Worm (Caenorhabditis elegans) whole organism, L4 larva: Measurements from ENCODE around the gene B0334.4.

ENCODE experiments used
- F49E8.2 ChIP-seq: sonication (generic microtip); optimal IDR thresholded peaks from 2 replicates; lab custom pipeline; 2016; ENCODE audit warnings: missing compliant biosample characterization, mild to moderate bottlenecking, missing genetic modification characterization, borderline replicate concordance
- R02D3.7 ChIP-seq: fragments of 150-350 bp; sonication (generic microtip); optimal IDR thresholded peaks from 3 replicates; lab custom pipeline; 2014; ENCODE audit warnings: missing biosample characterization, missing genetic modification characterization
- Y48G9A.11 ChIP-seq: fragments of 200-800 bp; sonication (Bioruptor generic); IDR thresholded peaks from 2 replicates; pipeline ENCODE4 v1.3.6; 2022; ENCODE audit warnings: missing genetic modification reagents, missing genetic modification characterization, missing compliant biosample characterization
- aha-1 ChIP-seq: fragments of 150-350 bp; peaks from one replicate; lab custom pipeline; 2014; ENCODE audit warnings: missing biosample characterization, missing genetic modification characterization
- aly-2 ChIP-seq: sonication (generic microtip); optimal IDR thresholded peaks from 2 replicates; lab custom pipeline; 2018; ENCODE audit warnings: missing biosample characterization, missing genetic modification characterization
- attf-4 ChIP-seq: sonication (generic microtip); optimal IDR thresholded peaks from 3 replicates; lab custom pipeline; 2017; ENCODE audit warnings: missing biosample characterization, missing genetic modification characterization
- ceh-20 ChIP-seq: fragments of 200-800 bp; sonication (Bioruptor generic); IDR thresholded peaks from 2 replicates; pipeline ENCODE4 v1.3.6; 2022; ENCODE audit warnings: missing genetic modification reagents, missing genetic modification characterization, missing compliant biosample characterization
- ceh-28 ChIP-seq: fragments of 150-350 bp; optimal IDR thresholded peaks from 2 replicates; lab custom pipeline; 2014; ENCODE audit warnings: missing biosample characterization, missing genetic modification reagents, missing genetic modification characterization
- cey-2 ChIP-seq: sonication (generic microtip); optimal IDR thresholded peaks from 3 replicates; lab custom pipeline; 2017; ENCODE audit warnings: missing genetic modification characterization, mild to moderate bottlenecking, missing compliant biosample characterization, antibody characterized with exemption, borderline replicate concordance; ENCODE audit not compliant: insufficient read depth
- daf-12 ChIP-seq: fragments of 150-350 bp; optimal IDR thresholded peaks from 2 replicates; lab custom pipeline; 2014; ENCODE audit warnings: missing biosample characterization, missing genetic modification reagents, missing genetic modification characterization
- daf-16 ChIP-seq, 3 experiments: sonication (generic microtip); optimal IDR thresholded peaks; 2 replicates each; lab custom pipeline; 2016 to 2017; ENCODE audit warnings: missing genetic modification characterization in 3 of 3, missing genetic modification reagents in 3 of 3, mild to moderate bottlenecking in 2 of 3, missing compliant biosample characterization in 2 of 3, missing biosample characterization in 1 of 3, moderate library complexity in 1 of 3
- dmd-6 ChIP-seq: fragments of 200-800 bp; sonication (Bioruptor generic); IDR thresholded peaks from 2 replicates; pipeline ENCODE4 v1.3.6; 2022; ENCODE audit warnings: missing genetic modification reagents, missing genetic modification characterization, missing compliant biosample characterization
- dpl-1 ChIP-seq: fragments of 150-350 bp; optimal IDR thresholded peaks from 2 replicates; lab custom pipeline; 2014; ENCODE audit warnings: missing biosample characterization, missing genetic modification reagents, missing genetic modification characterization
- dve-1 ChIP-seq: sonication (generic microtip); optimal IDR thresholded peaks from 2 replicates; lab custom pipeline; 2017; ENCODE audit warnings: antibody characterized with exemption, mild to moderate bottlenecking, missing genetic modification characterization, missing compliant biosample characterization; ENCODE audit not compliant: insufficient read depth
- egl-43 ChIP-seq: fragments of 200-800 bp; sonication (Bioruptor generic); IDR thresholded peaks from 2 replicates; pipeline ENCODE4 v1.3.6; 2022; ENCODE audit warnings: missing genetic modification reagents, missing genetic modification characterization, missing compliant biosample characterization
- fos-1 ChIP-seq: fragments of 150-350 bp; optimal IDR thresholded peaks from 2 replicates; lab custom pipeline; 2014; ENCODE audit warnings: missing biosample characterization, missing genetic modification characterization
- hlh-11 ChIP-seq: fragments of 200-800 bp; sonication (Bioruptor generic); optimal IDR thresholded peaks from 2 replicates; lab custom pipeline; 2018; ENCODE audit warnings: mild to moderate bottlenecking, missing genetic modification characterization, missing compliant biosample characterization
- hlh-30 ChIP-seq: sonication (generic microtip); optimal IDR thresholded peaks from 2 replicates; lab custom pipeline; 2017; ENCODE audit warnings: antibody characterized with exemption, mild to moderate bottlenecking, missing genetic modification characterization, missing compliant biosample characterization; ENCODE audit not compliant: insufficient read depth
- lim-7 ChIP-seq: fragments of 200-800 bp; sonication (Bioruptor generic); IDR thresholded peaks from 2 replicates; pipeline ENCODE4 v1.3.6; 2022; ENCODE audit warnings: missing genetic modification characterization, missing compliant biosample characterization
- lin-15B ChIP-seq: fragments of 150-350 bp; sonication (generic microtip); optimal IDR thresholded peaks from 3 replicates; lab custom pipeline; 2014; ENCODE audit warnings: missing biosample characterization, missing genetic modification characterization
- lin-39 ChIP-seq: fragments of 150-350 bp; optimal IDR thresholded peaks from 2 replicates; lab custom pipeline; 2014; ENCODE audit warnings: missing biosample characterization, missing genetic modification reagents, missing genetic modification characterization
- lsy-2 ChIP-seq, 2 experiments: fragments of 150-350 bp in 1 of 2; sonication (generic microtip) in 1 of 2; optimal IDR thresholded peaks; 2 replicates each; lab custom pipeline; 2014 to 2017; ENCODE audit warnings: missing biosample characterization in 2 of 2, missing genetic modification characterization in 2 of 2
- mdt-29 ChIP-seq: fragments of 200-800 bp; sonication (Bioruptor generic); IDR thresholded peaks from 2 replicates; pipeline ENCODE4 v1.3.6; 2022; ENCODE audit warnings: missing genetic modification reagents, missing genetic modification characterization, missing compliant biosample characterization
- mes-2 ChIP-seq: sonication (generic microtip); optimal IDR thresholded peaks from 2 replicates; lab custom pipeline; 2016; ENCODE audit warnings: missing genotype, mild to moderate bottlenecking, missing genetic modification characterization, missing compliant biosample characterization; ENCODE audit not compliant: poor library complexity, severe bottlenecking
- mxl-3 ChIP-seq: fragments of 200-800 bp; sonication (Bioruptor generic); optimal IDR thresholded peaks from 2 replicates; lab custom pipeline; 2018; ENCODE audit warnings: mild to moderate bottlenecking, missing genetic modification characterization, missing compliant biosample characterization
- nhr-11 ChIP-seq: fragments of 150-350 bp; optimal IDR thresholded peaks from 2 replicates; lab custom pipeline; 2014; ENCODE audit warnings: missing biosample characterization, missing genetic modification characterization
- nhr-25 ChIP-seq: sonication (generic microtip); optimal IDR thresholded peaks from 2 replicates; lab custom pipeline; 2017; ENCODE audit warnings: missing genetic modification characterization, mild to moderate bottlenecking, missing compliant biosample characterization, antibody characterized with exemption, moderate library complexity, borderline replicate concordance; ENCODE audit not compliant: insufficient read depth
- nhr-28 ChIP-seq: fragments of 150-350 bp; optimal IDR thresholded peaks from 2 replicates; lab custom pipeline; 2014; ENCODE audit warnings: missing biosample characterization, missing genetic modification characterization
- nhr-48 ChIP-seq: sonication (generic microtip); optimal IDR thresholded peaks from 2 replicates; lab custom pipeline; 2016; ENCODE audit warnings: mild to moderate bottlenecking, missing genetic modification characterization, missing compliant biosample characterization
- pqm-1 ChIP-seq: sonication (generic microtip); optimal IDR thresholded peaks from 2 replicates; lab custom pipeline; 2017; ENCODE audit warnings: missing biosample characterization, missing genetic modification characterization
- sdz-12 ChIP-seq: fragments of 200-800 bp; sonication (Bioruptor generic); optimal IDR thresholded peaks from 2 replicates; lab custom pipeline; 2018; ENCODE audit warnings: mild to moderate bottlenecking, missing genetic modification characterization, missing compliant biosample characterization
- set-16 ChIP-seq: fragments of 200-800 bp; sonication (Bioruptor generic); IDR thresholded peaks from 2 replicates; pipeline ENCODE4 v1.3.6; 2022; ENCODE audit warnings: missing genetic modification reagents, missing genetic modification characterization, missing compliant biosample characterization
- spr-1 ChIP-seq: sonication (generic microtip); optimal IDR thresholded peaks from 2 replicates; lab custom pipeline; 2016; ENCODE audit warnings: mild to moderate bottlenecking, missing genetic modification characterization, missing compliant biosample characterization
- tra-1 ChIP-seq: fragments of 200-800 bp; sonication (Bioruptor generic); IDR thresholded peaks from 2 replicates; pipeline ENCODE4 v1.3.6; 2022; ENCODE audit warnings: missing genetic modification reagents, missing genetic modification characterization, missing compliant biosample characterization
- unc-62 ChIP-seq, 3 experiments: fragments of 150-350 bp in 1 of 3; sonication (generic microtip); optimal IDR thresholded peaks in 2 of 3; peaks in 1 of 3; 1 replicate in 1 of 3; 2 replicates in 2 of 3; lab custom pipeline; 2014 to 2017; ENCODE audit warnings: missing biosample characterization in 3 of 3, missing genetic modification characterization in 3 of 3, missing genetic modification reagents in 3 of 3, missing genotype in 1 of 3

The B0334.4 gene

DNA sequence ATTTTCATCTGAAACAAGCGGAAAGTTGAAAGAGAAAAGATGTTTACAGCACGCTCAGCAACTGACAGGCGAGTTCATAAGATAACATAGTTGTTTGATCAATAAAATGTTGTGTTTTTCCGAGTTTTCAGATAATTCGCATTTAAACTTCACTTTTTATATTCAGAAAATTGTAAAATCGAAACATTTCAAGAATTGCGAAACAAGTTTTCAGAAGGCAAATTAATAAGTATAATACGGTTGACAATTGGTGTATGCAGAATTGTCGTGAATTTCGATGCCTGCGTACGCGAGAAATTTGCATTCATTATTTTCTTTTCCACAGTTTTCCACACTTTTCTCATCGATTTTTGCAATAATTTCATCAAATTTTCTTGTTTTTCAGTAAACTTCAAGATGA is at the start of gene B0334.4, which contains the start of gene ooc-3:
B0334.4 (plus strand) TSS at position 386 of the 400 bp plus-strand sequence.
ooc-3 (minus strand) TSS at position 15 of the 400 bp plus-strand sequence.
- TF ChIP-seq sdz-12 (no peak), lim-7 (GFP tag; lab: Robert Waterston, UW) (no peak), dpl-1 (GFP tag; lab: Kevin White, UChicago) (peak; percentile 42), mes-2 (tag; lab: Kevin White, UChicago) (peak; percentile 26), daf-16 (GFP tag; optimal IDR thresholded peaks at IDR 0.05; lab: Kevin White, UChicago) (no peak), daf-16 (tag; optimal IDR thresholded peaks at IDR 0.05; lab: Kevin White, UChicago) (peak; percentile 64), nhr-25 (tag; lab: Kevin White, UChicago) (no peak), hlh-30 (tag; lab: Kevin White, UChicago) (peak; percentile 7), attf-4 (tag; lab: Kevin White, UChicago) (no peak), tra-1 (GFP tag; lab: Robert Waterston, UW) (no peak), lsy-2 (tag; optimal IDR thresholded peaks at IDR 0.05; lab: Kevin White, UChicago) (peak in 1 of 2 experiments; percentile 94)

DNA sequence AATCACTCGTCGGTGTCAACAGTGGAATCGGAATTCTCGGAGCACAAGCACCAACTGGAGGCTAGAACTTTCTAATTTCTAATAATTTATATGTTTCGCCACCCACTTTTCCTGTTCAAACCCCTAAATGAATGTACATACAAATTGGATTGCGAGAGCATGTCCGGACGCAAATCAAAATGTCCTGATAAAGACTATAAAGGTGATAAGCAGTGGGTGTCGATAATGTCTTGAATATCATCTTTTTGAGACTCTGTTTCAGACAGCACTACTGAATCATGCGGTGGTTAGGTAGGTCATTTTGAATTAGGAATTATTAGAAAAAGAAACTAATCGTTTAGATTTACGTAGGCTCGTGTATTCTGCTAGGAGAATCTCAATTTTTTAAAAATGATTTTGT is 46.7 kb upstream of the B0334.4 start, which contains the start of gene W02B12.1:
W02B12.1 (plus strand) TSS at position 269 of the 400 bp plus-strand sequence.
- TF ChIP-seq lin-15B (tag; lab: Kevin White, UChicago) (no peak), pqm-1 (tag; lab: Kevin White, UChicago) (peak; percentile 78), nhr-28 (tag; lab: Kevin White, UChicago) (peak; percentile 38), R02D3.7 (no peak), ceh-20 (GFP tag; lab: Robert Waterston, UW) (no peak), lin-39 (tag; lab: Kevin White, UChicago) (no peak), Y48G9A.11 (GFP tag; lab: Robert Waterston, UW) (no peak), ceh-28 (tag; lab: Kevin White, UChicago) (no peak), hlh-11 (tag; lab: Kevin White, UChicago) (peak; percentile 40), spr-1 (tag; lab: Kevin White, UChicago) (no peak), mdt-29 (GFP tag; lab: Robert Waterston, UW) (no peak), lim-7 (GFP tag; lab: Robert Waterston, UW) (no peak), nhr-48 (tag; lab: Kevin White, UChicago) (no peak), dve-1 (peak; percentile 41), dmd-6 (GFP tag; lab: Robert Waterston, UW) (peak; percentile 30; the same call in 1 of the 2 replicates), mxl-3 (GFP tag; lab: Kevin White, UChicago) (peak; percentile 6), aha-1 (tag; lab: Kevin White, UChicago) (peak; percentile 70), nhr-11 (no peak), cey-2 (tag; lab: Kevin White, UChicago) (no peak)

- peak in 1 of 2 experiments; percentile 94 for TF ChIP-seq unc-62 (GFP tag; optimal IDR thresholded peaks at IDR 0.05 in 1 of 2; lab: Kevin White, UChicago)
- no peak for TF ChIP-seq unc-62 (tag; optimal IDR thresholded peaks at IDR 0.05; lab: Kevin White, UChicago)
- no peak for TF ChIP-seq aly-2 (tag; lab: Kevin White, UChicago)
- TF ChIP-seq aha-1 (tag; lab: Kevin White, UChicago), result peak; percentile 4
Observed at ce11 chrII:11450882-11451281, 44.6 kb upstream of the B0334.4 start.

- 0 out of 2 replicates have a peak, but pooled peaks have one; percentile 43 for TF ChIP-seq egl-43 (GFP tag; lab: Robert Waterston, UW)
- no peak for TF ChIP-seq F49E8.2 (tag; lab: Kevin White, UChicago)
- TF ChIP-seq dve-1, result no peak
- no peak for TF ChIP-seq fos-1 (tag; lab: Kevin White, UChicago)
- no peak for TF ChIP-seq daf-12 (tag; lab: Kevin White, UChicago)
- peak; percentile 74 for TF ChIP-seq set-16 (GFP tag; lab: Robert Waterston, UW)
- TF ChIP-seq spr-1 (tag; lab: Kevin White, UChicago), result no peak
Observed at ce11 chrII:11451738-11452137, 43.8 kb upstream of the B0334.4 start.
